Fruit fly (Drosophila melanogaster) whole organism, wandering third instar larva: Measurements from ENCODE around the gene CG4789.
A peak's percentile ranks its signal among the peaks of the same experiment; 100 is the strongest.

Experiments
- CG32264 ChIP-seq: fragments of 200-800 bp; sonication (Bioruptor generic); optimal IDR thresholded peaks from 2 replicates; lab custom pipeline; 2016; ENCODE audit warnings: missing biosample characterization, missing genetic modification characterization
- CG9705 ChIP-seq: fragments of 200-800 bp; sonication (Bioruptor generic); optimal IDR thresholded peaks from 2 replicates; lab custom pipeline; 2018; ENCODE audit warnings: missing biosample characterization, mild to moderate bottlenecking, missing genetic modification characterization
- CrebA ChIP-seq: fragments of 200-800 bp; sonication (Bioruptor generic); optimal IDR thresholded peaks from 2 replicates; lab custom pipeline; 2016; ENCODE audit warnings: missing biosample characterization, mild to moderate bottlenecking, missing genetic modification characterization, borderline replicate concordance
- Dif ChIP-seq: fragments of 200-275, 200-300 bp; sonication (Bioruptor generic); optimal IDR thresholded peaks from 2 replicates; lab custom pipeline; 2018; ENCODE audit warnings: missing biosample characterization, missing genetic modification characterization; ENCODE audit not compliant: partially characterized antibody
- HLH106 ChIP-seq: fragments of 200-800 bp; optimal IDR thresholded peaks from 3 replicates; lab custom pipeline; 2019; ENCODE audit warnings: missing biosample characterization, mild to moderate bottlenecking, missing genetic modification characterization, moderate library complexity
- Hnf4 ChIP-seq: fragments of 200-800 bp; sonication (Bioruptor generic); optimal IDR thresholded peaks from 2 replicates; lab custom pipeline; 2016; ENCODE audit warnings: missing biosample characterization, mild to moderate bottlenecking, missing genetic modification characterization
- Hr78 ChIP-seq: fragments of >200 bp; optimal IDR thresholded peaks from 2 replicates; lab custom pipeline; 2017; ENCODE audit warnings: missing biosample characterization, missing genetic modification characterization
- Jra ChIP-seq: sonication (Bioruptor generic); optimal IDR thresholded peaks from 2 replicates; lab custom pipeline; 2016; ENCODE audit warnings: missing biosample characterization, missing genetic modification characterization
- Mio ChIP-seq: sonication (Bioruptor generic); optimal IDR thresholded peaks from 2 replicates; lab custom pipeline; 2016; ENCODE audit warnings: missing biosample characterization, missing genetic modification characterization
- Myc ChIP-seq: fragments of >200 bp; optimal IDR thresholded peaks from 2 replicates; lab custom pipeline; 2017
- N ChIP-seq: fragments of >200 bp; optimal IDR thresholded peaks from 2 replicates; lab custom pipeline; 2018; ENCODE audit warnings: missing biosample characterization, missing external identifiers, missing genetic modification characterization
- OdsH ChIP-seq: fragments of 200-800 bp; sonication (Bioruptor generic); optimal IDR thresholded peaks from 2 replicates; lab custom pipeline; 2016; ENCODE audit warnings: missing biosample characterization, mild to moderate bottlenecking, missing genetic modification characterization
- Rel ChIP-seq, 2 experiments: fragments of 200-800 bp; sonication (Bioruptor generic) in 1 of 2; optimal IDR thresholded peaks; 2 replicates in 1 of 2; 3 replicates in 1 of 2; lab custom pipeline; 2016 to 2019; ENCODE audit warnings: mild to moderate bottlenecking in 2 of 2, missing biosample characterization in 2 of 2, missing genetic modification characterization in 2 of 2, moderate library complexity in 1 of 2
- Sp1 ChIP-seq: fragments of 200-800 bp; sonication (Bioruptor generic); optimal IDR thresholded peaks from 3 replicates; lab custom pipeline; 2019; ENCODE audit warnings: missing biosample characterization, mild to moderate bottlenecking, missing genetic modification characterization, moderate library complexity
- Vsx2 ChIP-seq: fragments of 200-300, 225-300 bp; sonication (Bioruptor generic); optimal IDR thresholded peaks from 2 replicates; lab custom pipeline; 2018; ENCODE audit warnings: missing biosample characterization, missing genetic modification characterization; ENCODE audit not compliant: partially characterized antibody
- br ChIP-seq: fragments of 200-800 bp; sonication (Bioruptor generic); optimal IDR thresholded peaks from 2 replicates; lab custom pipeline; 2016; ENCODE audit warnings: missing biosample characterization, missing genetic modification characterization
- brk ChIP-seq: fragments of 200-800 bp; sonication (Bioruptor generic); optimal IDR thresholded peaks from 2 replicates; lab custom pipeline; 2016; ENCODE audit warnings: missing biosample characterization, mild to moderate bottlenecking, missing genetic modification characterization
- dl ChIP-seq, 2 experiments: fragments of 175-275, 200-275 bp in 1 of 2; fragments of 200-275 bp in 1 of 2; sonication (Bioruptor generic); optimal IDR thresholded peaks; lab custom pipeline; 2018; ENCODE audit warnings: mild to moderate bottlenecking in 2 of 2, missing biosample characterization in 2 of 2, missing genetic modification characterization in 2 of 2, moderate library complexity in 2 of 2; ENCODE audit not compliant: partially characterized antibody in 2 of 2, insufficient read depth in 1 of 2
- dmrt93B ChIP-seq: fragments of 200-800 bp; sonication (Bioruptor generic); optimal IDR thresholded peaks from 2 replicates; lab custom pipeline; 2018; ENCODE audit warnings: missing biosample characterization, mild to moderate bottlenecking, missing genetic modification characterization
- dsf ChIP-seq: sonication (Bioruptor generic); optimal IDR thresholded peaks from 2 replicates; lab custom pipeline; 2016; ENCODE audit warnings: missing biosample characterization, missing genetic modification characterization, borderline replicate concordance
- ey ChIP-seq: fragments of 200-800 bp; sonication (Bioruptor generic); optimal IDR thresholded peaks from 2 replicates; lab custom pipeline; 2016; ENCODE audit warnings: missing biosample characterization, missing genetic modification characterization
- h ChIP-seq: fragments of 200-800 bp; sonication (Bioruptor generic); optimal IDR thresholded peaks from 3 replicates; lab custom pipeline; 2016; ENCODE audit warnings: missing biosample characterization, mild to moderate bottlenecking, missing genetic modification characterization
- jim ChIP-seq: fragments of 175-275, 200-325 bp; sonication (Bioruptor generic); optimal IDR thresholded peaks from 2 replicates; lab custom pipeline; 2016; ENCODE audit warnings: missing biosample characterization, mild to moderate bottlenecking, missing genetic modification characterization
- lola ChIP-seq: fragments of >200 bp; optimal IDR thresholded peaks from 2 replicates; lab custom pipeline; 2017; ENCODE audit warnings: missing biosample characterization, missing genetic modification characterization
- pan ChIP-seq: fragments of >200 bp; optimal IDR thresholded peaks from 2 replicates; lab custom pipeline; 2017
- psq ChIP-seq: fragments of 200-800 bp; sonication (Bioruptor generic); optimal IDR thresholded peaks from 3 replicates; lab custom pipeline; 2017; ENCODE audit warnings: missing biosample characterization, mild to moderate bottlenecking, missing genetic modification characterization, moderate library complexity
- rgr ChIP-seq: fragments of 200-800 bp; sonication (Bioruptor generic); optimal IDR thresholded peaks from 3 replicates; lab custom pipeline; 2016; ENCODE audit warnings: missing biosample characterization, mild to moderate bottlenecking, missing genetic modification characterization
- sage ChIP-seq: fragments of 200-800 bp; sonication (Bioruptor generic); optimal IDR thresholded peaks from 2 replicates; lab custom pipeline; 2016; ENCODE audit warnings: missing biosample characterization, mild to moderate bottlenecking, missing genetic modification characterization
- tai ChIP-seq: sonication (Bioruptor generic); optimal IDR thresholded peaks from 2 replicates; lab custom pipeline; 2016; ENCODE audit warnings: missing biosample characterization, missing genetic modification characterization
- usp ChIP-seq: fragments of >200 bp; optimal IDR thresholded peaks from 2 replicates; lab custom pipeline; 2017; ENCODE audit warnings: missing biosample characterization, missing genetic modification characterization
- woc ChIP-seq: sonication (Bioruptor generic); optimal IDR thresholded peaks from 2 replicates; lab custom pipeline; 2016; ENCODE audit warnings: missing biosample characterization, mild to moderate bottlenecking, missing genetic modification characterization

CG4789 gene

DNA sequence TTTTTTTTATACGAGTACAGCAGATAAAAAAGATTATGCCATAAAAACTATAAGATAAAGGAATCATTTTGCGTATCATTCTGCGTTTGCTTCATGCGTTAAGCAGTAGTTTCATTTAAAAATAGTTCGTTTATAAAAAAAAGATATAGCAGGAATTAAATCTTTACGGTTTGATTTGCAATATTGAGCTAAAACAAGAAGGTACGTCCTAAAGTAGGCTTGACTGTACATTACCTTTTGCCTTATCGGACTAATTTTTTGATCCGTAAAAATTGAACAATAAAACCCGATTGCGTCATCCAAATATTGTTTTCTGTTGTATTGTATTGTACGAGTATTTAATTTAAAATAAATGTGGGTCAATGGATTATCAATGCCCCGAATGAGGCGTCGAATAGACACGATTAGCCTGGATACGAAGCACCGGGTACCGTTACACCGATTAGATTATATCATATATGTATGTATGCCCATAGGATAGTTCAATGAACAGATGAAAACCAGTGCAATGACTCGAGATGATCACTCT, 36.1 kb downstream of the CG4789 start:
- TF ChIP-seq CG32264 (GFP tag; lab: Kevin White, UChicago) (no peak), Mio (GFP tag; lab: Kevin White, UChicago) (no peak), Rel (GFP tag; optimal IDR thresholded peaks at IDR 0.05; lab: Kevin White, UChicago) (no peak), Rel (tag; optimal IDR thresholded peaks at IDR 0.05; lab: Kevin White, UChicago) (no peak), woc (no peak), pan (lab: Kevin White, UChicago) (no peak), dsf (no peak), br (no peak), OdsH (GFP tag; lab: Kevin White, UChicago) (no peak), Jra (GFP tag; lab: Kevin White, UChicago) (no peak), Hnf4 (no peak), tai (GFP tag; lab: Kevin White, UChicago) (no peak), rgr (no peak), psq (GFP tag; lab: Kevin White, UChicago) (no peak), N (GFP tag; lab: Kevin White, UChicago) (no peak), Hr78 (GFP tag; lab: Kevin White, UChicago) (no peak), sage (no peak), HLH106 (tag; lab: Kevin White, UChicago) (no peak), dmrt93B (GFP tag; lab: Kevin White, UChicago) (no peak), Myc (lab: Kevin White, UChicago) (no peak), Sp1 (no peak)
- TF ChIP-seq, all 38 proteins: peak for 0

DNA sequence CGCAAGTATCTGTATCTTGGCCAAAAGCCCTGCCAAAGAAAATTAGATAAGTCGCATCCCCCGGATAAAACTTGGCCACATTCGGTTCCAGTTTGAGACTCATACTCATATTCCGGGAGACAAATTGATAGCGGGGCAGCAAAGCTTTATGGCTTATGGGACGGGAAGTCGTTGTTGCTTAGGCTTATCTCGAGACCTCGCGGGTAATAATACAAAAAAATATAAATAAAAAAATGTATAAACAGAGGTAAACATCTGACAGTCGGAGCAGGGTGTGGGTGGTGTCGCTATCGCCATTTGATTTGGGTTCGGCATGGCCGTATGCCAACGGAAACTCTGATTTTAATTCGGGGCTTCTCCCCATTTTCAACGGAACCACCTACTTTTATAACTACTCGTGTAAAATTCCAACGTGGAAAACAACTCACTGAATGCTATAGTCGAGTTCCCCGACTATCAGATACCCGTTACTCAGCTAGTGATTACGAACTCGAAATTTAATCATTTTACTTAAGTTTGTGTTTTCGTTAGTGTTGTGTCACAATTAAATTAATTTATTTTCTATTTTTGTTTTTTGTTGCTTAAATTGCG, 37.0 kb downstream of the CG4789 start:
- no peak for TF ChIP-seq CG9705
- TF ChIP-seq Rel (GFP tag; optimal IDR thresholded peaks at IDR 0.05; lab: Kevin White, UChicago) = no peak
- peak; percentile 91 for TF ChIP-seq Rel (tag; optimal IDR thresholded peaks at IDR 0.05; lab: Kevin White, UChicago)
- TF ChIP-seq ey = no peak
- TF ChIP-seq lola (GFP tag; lab: Kevin White, UChicago) = no peak
- TF ChIP-seq Mio (GFP tag; lab: Kevin White, UChicago) = no peak

DNA sequence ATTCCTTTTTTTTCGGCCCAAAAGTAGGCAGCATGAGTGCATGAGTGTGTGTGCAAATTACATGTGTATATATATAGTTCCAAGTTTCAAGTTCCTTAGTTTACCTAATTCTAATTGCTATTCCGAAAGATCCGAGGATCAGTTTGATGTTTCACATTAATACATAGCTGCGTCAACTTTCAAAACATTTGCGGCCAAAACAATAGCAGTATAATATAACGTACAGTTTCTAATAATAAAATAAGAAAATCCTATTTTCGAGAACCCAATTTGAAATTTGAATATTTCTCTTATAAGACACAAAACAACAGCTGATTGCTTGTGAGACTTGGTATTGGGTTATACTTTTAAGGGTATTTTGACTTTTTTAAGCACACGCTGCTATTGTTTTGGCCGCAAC, 38.3 kb downstream of the CG4789 start:
- TF ChIP-seq Rel (GFP tag; optimal IDR thresholded peaks at IDR 0.05; lab: Kevin White, UChicago) (no peak), Rel (tag; optimal IDR thresholded peaks at IDR 0.05; lab: Kevin White, UChicago) (no peak), lola (GFP tag; lab: Kevin White, UChicago) (no peak)

DNA sequence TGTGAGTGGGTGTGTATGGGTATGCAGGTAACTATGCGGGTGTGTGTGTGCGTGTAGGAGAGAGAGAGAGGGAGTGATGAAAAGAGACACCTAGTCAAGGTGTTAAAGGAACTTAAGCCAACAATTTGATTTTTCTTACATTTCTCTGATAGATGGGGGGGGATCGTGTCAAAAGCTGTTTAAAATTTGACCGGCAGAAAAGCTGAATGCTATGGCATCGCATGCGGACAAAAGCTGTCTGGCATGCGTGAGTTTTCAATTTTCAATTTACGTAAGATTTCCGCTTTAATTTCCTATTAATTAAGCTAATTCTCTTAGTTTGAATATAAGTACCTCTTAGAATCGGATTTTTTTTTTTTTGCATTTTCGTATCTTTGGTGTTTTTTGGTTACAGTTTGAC, 39.2 kb downstream of the CG4789 start:
- TF ChIP-seq h (GFP tag; lab: Kevin White, UChicago) (no peak), ey (no peak), rgr (no peak), Dif (GFP tag; lab: Kevin White, UChicago) (peak; percentile 98), Vsx2 (GFP tag; lab: Kevin White, UChicago) (peak; percentile 82), CG32264 (GFP tag; lab: Kevin White, UChicago) (no peak), dl (GFP tag; optimal IDR thresholded peaks at IDR 0.05; lab: Kevin White, UChicago; ENCODE audit: insufficient read depth in 1 of 2, partially characterized antibody in 2 of 2) (peak; percentile 58 to 83)

DNA sequence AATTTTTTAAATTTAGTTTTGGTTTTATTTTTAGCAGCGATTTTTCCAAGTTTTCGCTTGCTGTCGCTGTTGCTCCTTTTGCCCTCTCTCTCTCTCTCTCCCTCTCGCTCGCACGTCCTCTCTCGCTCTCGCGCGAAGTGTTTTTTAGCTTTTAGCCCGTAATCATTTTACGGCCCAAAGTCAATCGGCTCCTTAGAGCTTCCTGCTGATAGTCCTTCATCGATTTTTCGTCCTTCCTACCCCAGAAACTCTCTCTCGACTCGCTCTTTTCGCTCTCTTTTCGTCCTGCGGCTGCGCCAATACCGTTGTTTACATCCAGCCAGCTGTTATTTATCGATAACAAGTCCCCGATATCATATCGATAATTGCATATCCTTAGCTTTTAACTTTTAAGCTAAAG, 43.6 kb downstream of the CG4789 start, which contains the start of gene RSG7:
TSS of gene RSG7 (minus strand) at position 139 of the 400 bp plus-strand sequence.
- TF ChIP-seq HLH106 (tag; lab: Kevin White, UChicago) = no peak
- no peak for TF ChIP-seq OdsH (GFP tag; lab: Kevin White, UChicago)
- TF ChIP-seq brk (GFP tag; lab: Kevin White, UChicago) = no peak
- no peak for TF ChIP-seq woc
- TF ChIP-seq Rel (GFP tag; optimal IDR thresholded peaks at IDR 0.05; lab: Kevin White, UChicago) = no peak
- TF ChIP-seq Rel (tag; optimal IDR thresholded peaks at IDR 0.05; lab: Kevin White, UChicago) = no peak
- TF ChIP-seq CrebA (GFP tag; lab: Kevin White, UChicago) = no peak
- no peak for TF ChIP-seq jim (GFP tag; lab: Kevin White, UChicago)
- no peak for TF ChIP-seq usp (GFP tag; lab: Kevin White, UChicago)
